Worm (Caenorhabditis elegans): ENCODE measurements around the gene tbx-41.

ce11 chrX:1870991-1871390, 5.9 kb downstream of the tbx-41 start:
- TF ChIP-seq hmbx-1 (tag; optimal IDR thresholded peaks at IDR 0.05) (no peak), pes-1 (GFP tag; IDR thresholded peaks at IDR 0.05) (no peak), scrt-1 (GFP tag; IDR thresholded peaks at IDR 0.05) (no peak)
